Worm (Caenorhabditis elegans) whole organism, L4/young adult: ENCODE data around the gene pycr-4.

Experiments used
- W03F9.2 ChIP-seq: fragments of 150-350 bp; optimal IDR thresholded peaks from 2 replicates; lab custom pipeline; 2014; ENCODE audit warnings: missing biosample characterization, missing genetic modification characterization
- dao-5 ChIP-seq: sonication (generic microtip); optimal IDR thresholded peaks from 2 replicates; lab custom pipeline; 2016; ENCODE audit warnings: missing genotype, missing genetic modification characterization, moderate library complexity, missing compliant biosample characterization
- him-1 ChIP-seq: sonication (generic microtip); optimal IDR thresholded peaks from 2 replicates; lab custom pipeline; 2016; ENCODE audit warnings: missing genotype, missing genetic modification reagents, missing genetic modification characterization, missing compliant biosample characterization

pycr-4 gene

DNA sequence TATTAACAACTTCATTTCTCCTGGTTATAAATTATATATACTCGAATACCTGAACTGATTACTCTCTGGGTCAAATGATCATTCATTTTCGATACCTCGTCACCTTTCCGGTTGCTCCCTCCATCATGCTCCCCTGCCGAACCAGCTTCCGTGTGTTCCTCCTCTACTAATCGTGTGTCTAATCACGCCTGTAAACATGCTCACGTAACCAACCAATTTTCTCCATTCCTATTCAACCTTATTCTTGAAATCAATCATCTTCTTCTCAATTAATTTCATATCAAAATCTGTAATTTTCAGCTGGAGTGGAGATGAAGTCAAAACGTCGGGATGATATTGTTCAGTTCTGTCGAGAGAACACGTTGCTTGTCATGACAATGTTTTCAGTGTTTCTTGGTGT lies 26.2 kb upstream of the pycr-4 start, which contains the start of gene glt-6:
TSS of gene glt-6 (plus strand) at position 301 of the 400 bp plus-strand sequence.
- TF ChIP-seq him-1 (tag; lab: Kevin White, UChicago) (no peak), dao-5 (tag; lab: Kevin White, UChicago) (no peak), W03F9.2 (tag; lab: Kevin White, UChicago) (no peak)

DNA sequence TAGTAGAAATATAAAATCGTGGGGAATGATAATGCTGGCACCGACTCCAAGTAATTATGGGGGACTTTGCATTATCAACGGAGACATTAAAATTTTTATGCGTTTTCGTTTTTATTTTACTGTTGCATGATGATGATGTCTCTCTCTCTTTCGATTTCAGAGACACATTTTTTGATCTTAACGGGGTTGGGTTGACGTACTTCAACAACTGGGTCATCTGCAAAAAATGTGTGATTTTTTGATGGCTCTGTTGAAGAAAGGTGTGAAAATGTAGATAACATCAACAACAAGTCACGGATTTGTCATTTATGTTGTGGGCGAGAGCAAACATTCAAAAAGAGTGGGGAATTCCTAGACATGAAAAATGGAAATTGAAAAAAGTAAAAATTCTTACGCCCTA lies 24.2 kb upstream of the pycr-4 start, which contains the start of gene F55G1.15:
TSS of gene F55G1.15 (minus strand) at position 101 of the 400 bp plus-strand sequence.
- no peak for TF ChIP-seq W03F9.2 (tag; lab: Kevin White, UChicago)
- TF ChIP-seq him-1 (tag; lab: Kevin White, UChicago), result no peak
- no peak for TF ChIP-seq dao-5 (tag; lab: Kevin White, UChicago)

DNA sequence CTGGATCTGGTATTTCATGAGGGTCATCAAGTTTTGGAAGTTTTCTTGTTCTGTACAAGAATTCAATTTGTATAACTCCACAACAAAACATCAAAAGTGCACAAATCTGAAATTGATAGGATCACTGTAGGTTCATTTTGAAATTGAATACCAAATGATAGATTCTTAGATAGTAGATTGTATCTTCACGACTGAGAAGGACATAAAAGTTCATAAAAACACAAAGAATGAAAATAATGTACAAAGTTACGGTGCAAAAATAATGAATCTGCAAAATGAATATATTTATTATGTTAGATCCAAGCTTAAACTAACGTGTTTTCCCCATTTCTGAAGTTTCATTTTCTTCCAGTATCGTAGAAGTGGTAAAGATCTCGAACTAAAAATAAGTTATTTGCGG lies 23.8 kb upstream of the pycr-4 start:
- TF ChIP-seq W03F9.2 (tag; lab: Kevin White, UChicago), result no peak
- no peak for TF ChIP-seq dao-5 (tag; lab: Kevin White, UChicago)
- TF ChIP-seq him-1 (tag; lab: Kevin White, UChicago), result no peak

DNA sequence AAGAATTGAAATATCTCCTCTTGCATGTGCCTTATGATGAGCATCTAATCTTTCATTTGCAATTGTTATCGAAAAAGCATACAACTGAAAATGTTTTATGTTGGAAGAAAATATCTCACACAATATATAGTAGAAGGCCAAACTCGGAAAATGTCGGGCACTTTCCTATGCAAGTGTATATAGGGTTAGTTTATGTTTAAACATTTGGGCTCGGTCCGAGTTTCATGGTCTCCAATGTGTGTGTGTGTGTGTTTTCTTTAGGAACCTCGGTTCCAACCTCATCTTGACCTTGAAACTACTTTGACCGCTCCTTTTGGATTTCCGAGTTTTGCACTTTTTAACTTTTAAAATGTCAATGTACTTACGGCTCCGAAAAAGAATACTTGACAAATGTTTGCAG lies 22.2 kb upstream of the pycr-4 start:
- TF ChIP-seq him-1 (tag; lab: Kevin White, UChicago) (no peak), W03F9.2 (tag; lab: Kevin White, UChicago) (no peak), dao-5 (tag; lab: Kevin White, UChicago) (no peak)

DNA sequence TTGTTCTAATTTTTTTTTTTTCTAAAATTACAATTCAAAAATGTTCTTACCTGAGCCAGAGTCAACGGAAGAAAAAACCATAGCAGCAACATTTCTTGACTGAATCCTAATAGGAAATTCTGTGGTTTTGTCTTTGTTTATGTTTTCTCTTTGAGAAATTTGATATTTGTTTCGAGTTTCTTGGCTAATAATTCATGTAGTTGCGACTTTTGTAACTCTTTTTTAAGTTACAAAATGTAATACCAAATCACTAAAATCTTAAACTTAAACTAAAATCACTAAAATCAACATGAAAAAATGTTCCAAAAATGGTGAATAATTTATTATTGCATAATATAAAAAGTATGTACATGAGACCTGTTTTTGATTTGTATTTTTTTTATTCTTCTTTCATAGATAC lies 20.7 kb upstream of the pycr-4 start, which contains the start of gene egas-4:
TSS of gene egas-4 (minus strand) at position 101 of the 400 bp plus-strand sequence.
- TF ChIP-seq him-1 (tag; lab: Kevin White, UChicago), result no peak
- TF ChIP-seq dao-5 (tag; lab: Kevin White, UChicago), result no peak
- TF ChIP-seq W03F9.2 (tag; lab: Kevin White, UChicago), result no peak

DNA sequence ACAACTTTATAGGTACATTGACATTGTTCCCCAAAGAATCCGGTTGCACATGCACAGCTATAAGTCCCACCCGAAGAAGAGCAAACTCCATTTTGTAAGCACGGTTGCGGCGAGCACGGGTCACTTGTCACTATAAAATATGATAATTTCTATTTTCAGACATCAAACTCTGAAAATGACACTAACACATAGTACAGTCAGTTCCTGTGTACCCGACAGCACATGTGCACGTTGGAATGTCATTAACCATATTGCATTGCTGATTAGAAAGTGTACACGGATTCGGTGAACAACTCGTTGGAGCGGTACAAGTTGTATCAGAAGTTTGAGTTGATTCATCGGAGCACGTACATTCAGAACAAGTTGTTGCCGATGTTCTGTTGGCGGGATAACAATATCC lies 20.1 kb upstream of the pycr-4 start:
- TF ChIP-seq dao-5 (tag; lab: Kevin White, UChicago), result no peak
- no peak for TF ChIP-seq W03F9.2 (tag; lab: Kevin White, UChicago)
- TF ChIP-seq him-1 (tag; lab: Kevin White, UChicago), result no peak

DNA sequence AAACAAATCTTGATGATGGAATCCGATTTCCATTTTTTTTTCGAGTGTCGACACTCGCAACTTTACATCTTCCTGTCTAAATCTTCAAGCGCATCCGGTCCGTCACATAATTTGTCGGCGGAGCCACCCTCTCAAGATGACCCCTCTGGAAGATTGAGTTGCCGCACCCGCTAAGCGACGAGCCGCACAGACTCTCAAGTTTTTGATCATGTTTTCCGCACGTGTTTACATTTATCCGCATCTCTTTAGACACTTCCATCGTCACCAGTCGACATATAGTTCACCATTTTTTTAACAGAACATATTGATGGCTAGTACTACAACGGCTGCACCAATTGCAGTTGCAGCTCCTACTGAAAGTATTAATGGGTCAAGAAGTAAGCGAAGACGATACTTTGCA lies 14.4 kb upstream of the pycr-4 start, which contains the start of gene F55G1.1:
TSS of gene F55G1.1 (plus strand) at position 301 of the 400 bp plus-strand sequence.
- TF ChIP-seq dao-5 (tag; lab: Kevin White, UChicago) (no peak), him-1 (tag; lab: Kevin White, UChicago) (no peak), W03F9.2 (tag; lab: Kevin White, UChicago) (no peak)

DNA sequence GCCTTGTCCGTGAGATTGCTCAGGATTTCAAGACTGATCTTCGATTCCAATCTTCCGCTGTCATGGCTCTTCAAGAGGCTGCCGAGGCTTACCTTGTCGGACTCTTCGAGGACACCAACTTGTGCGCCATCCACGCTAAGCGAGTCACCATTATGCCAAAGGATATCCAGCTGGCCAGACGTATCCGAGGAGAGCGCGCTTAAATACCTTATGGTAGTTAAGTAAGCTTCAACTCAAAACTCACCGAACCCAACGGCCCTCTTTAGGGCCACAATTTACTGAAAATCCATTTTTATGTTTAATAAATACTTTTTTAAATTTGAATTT lies 11.3 kb upstream of the pycr-4 start:
- TF ChIP-seq him-1 (tag; lab: Kevin White, UChicago), result no peak
- no peak for TF ChIP-seq W03F9.2 (tag; lab: Kevin White, UChicago)
- TF ChIP-seq dao-5 (tag; lab: Kevin White, UChicago), result no peak

DNA sequence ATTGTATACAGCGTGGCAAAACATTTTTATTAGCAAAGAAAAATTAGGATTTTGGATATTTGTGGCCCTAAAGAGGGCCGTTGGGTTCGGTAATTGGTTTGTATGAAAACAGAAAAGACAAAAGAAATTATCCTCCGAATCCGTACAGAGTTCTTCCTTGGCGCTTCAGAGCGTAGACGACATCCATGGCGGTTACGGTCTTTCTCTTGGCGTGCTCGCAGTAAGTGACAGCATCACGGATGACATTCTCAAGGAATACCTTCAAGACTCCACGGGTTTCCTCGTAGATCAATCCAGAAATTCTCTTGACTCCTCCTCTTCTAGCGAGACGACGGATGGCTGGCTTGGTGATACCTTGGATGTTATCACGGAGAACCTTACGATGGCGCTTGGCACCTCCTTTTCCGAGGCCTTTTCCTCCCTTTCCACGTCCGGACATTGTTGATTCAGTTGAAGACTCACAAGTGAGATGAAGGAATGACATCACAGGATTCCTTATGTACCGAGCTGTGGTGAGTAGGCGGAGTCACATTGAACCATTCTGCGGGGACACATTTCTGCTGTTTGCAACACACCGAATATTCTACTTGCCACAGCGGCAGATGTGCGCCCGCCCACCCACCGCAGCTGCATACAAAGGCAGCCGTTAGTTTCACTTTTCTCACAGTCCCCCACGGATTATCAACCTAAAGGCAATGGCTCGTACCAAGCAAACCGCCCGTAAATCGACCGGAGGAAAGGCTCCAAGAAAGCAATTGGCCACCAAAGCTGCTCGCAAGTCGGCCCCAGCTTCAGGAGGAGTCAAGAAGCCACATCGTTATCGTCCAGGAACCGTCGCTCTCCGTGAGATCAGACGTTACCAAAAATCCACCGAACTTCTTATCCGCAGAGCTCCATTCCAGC lies 10.7 kb upstream of the pycr-4 start, which contains the start of the genes his-60 and his-59:
TSS of gene his-60 (minus strand) at position 439 of the 903 bp plus-strand sequence.
TSS of gene his-59 (plus strand) at position 696 of the 903 bp plus-strand sequence.
- TF ChIP-seq him-1 (tag; lab: Kevin White, UChicago) (no peak), dao-5 (tag; lab: Kevin White, UChicago) (peak; percentile 12)

DNA sequence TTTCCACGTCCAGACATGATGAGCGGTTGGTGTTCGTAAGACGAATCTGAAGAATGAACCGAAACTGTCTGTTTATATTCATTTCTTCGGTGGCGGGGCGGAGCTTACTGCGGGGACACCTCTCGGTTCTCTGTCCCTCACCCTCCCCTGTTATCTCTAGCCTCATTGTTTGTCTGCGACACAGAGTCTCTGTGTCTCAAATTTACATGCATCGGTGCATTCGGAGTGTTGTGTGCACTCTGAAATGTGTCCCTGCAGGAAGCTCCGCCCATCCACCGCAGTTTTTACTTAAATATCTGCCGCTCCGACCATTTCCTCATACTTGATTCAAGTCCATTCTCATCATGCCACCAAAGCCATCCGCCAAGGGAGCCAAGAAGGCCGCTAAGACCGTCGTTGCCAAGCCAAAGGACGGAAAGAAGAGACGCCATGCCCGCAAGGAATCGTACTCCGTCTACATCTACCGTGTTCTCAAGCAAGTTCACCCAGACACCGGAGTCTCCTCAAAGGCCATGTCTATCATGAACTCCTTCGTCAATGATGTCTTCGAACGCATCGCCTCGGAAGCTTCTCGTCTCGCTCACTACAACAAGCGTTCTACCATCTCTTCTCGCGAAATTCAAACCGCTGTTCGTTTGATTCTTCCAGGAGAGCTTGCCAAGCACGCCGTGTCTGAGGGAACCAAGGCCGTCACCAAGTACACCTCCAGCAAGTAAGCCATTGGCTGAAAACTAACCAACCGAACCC lies 9.3 kb upstream of the pycr-4 start, which contains the start of the genes his-61 and his-62:
TSS of gene his-61 (minus strand) at position 17 of the 747 bp plus-strand sequence.
TSS of gene his-62 (plus strand) at position 345 of the 747 bp plus-strand sequence.
- TF ChIP-seq W03F9.2 (tag; lab: Kevin White, UChicago), result no peak
- TF ChIP-seq dao-5 (tag; lab: Kevin White, UChicago), result no peak
- TF ChIP-seq him-1 (tag; lab: Kevin White, UChicago), result no peak

DNA sequence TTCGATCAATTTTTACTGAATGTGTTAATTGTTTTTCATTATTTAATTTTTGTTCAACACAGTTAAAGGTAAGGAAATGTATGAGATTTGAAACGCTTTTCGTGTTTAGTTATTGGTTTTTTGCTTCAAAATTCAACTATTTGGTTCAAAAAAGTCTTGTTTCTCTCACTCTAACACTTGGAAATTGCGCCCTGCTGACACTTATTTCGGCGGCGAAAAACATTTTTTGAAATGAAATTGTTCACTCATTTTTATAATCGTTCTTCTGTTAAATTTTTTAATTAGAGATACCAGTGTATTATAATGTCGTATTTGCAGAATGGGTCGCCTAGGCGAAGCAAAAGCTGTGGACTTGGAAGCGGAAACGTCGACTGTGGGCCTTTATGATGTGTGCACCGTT lies 1.0 kb upstream of the pycr-4 start, which contains the start of gene rod-1:
TSS of gene rod-1 (plus strand) at position 319 of the 400 bp plus-strand sequence.
- TF ChIP-seq dao-5 (tag; lab: Kevin White, UChicago) (no peak), him-1 (tag; lab: Kevin White, UChicago) (no peak), W03F9.2 (tag; lab: Kevin White, UChicago) (no peak)

DNA sequence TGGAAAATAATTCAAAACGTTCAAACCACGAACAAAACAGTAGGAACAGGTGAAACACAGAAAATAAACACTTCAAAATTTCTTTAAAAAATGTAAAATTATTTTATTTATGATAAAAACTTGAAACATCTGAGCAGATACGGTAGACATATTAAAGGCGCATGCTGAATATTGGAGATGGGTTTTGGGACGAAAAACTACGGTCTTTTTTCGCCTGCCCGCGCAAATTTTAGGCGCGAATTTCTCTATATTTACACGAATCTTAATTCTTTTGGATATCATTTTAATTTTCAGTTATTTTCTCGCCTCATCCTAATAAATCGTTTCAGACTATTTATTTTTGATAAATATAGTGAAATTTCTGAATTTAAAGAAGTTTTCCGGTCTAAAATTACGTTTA lies 600 bp upstream of the pycr-4 start:
- TF ChIP-seq him-1 (tag; lab: Kevin White, UChicago) (no peak), W03F9.2 (tag; lab: Kevin White, UChicago) (no peak), dao-5 (tag; lab: Kevin White, UChicago) (no peak)

DNA sequence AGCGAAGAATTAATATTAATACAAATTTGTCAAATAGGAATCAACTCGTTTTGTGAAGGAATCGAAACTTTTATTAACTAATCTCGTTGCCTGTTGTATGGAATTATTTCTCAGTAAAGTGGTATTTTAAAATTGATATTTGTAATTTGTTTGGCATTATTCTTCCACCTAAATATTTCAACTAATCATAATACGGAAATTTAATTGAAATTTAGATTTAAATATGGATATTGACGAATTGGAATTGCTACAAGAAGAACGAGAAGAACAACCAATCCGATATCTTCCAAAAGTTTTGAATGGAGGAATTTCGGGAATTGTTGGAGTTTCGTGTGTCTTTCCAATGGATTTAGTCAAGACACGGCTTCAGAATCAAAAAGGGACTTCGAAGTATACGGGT lies 2.3 kb downstream of the pycr-4 start, which contains the start of gene slc-25A18.2:
TSS of gene slc-25A18.2 (plus strand) at position 216 of the 400 bp plus-strand sequence.
- TF ChIP-seq dao-5 (tag; lab: Kevin White, UChicago) (no peak), him-1 (tag; lab: Kevin White, UChicago) (no peak), W03F9.2 (tag; lab: Kevin White, UChicago) (no peak)
